Fruit fly (Drosophila melanogaster) whole organism, embryonic: ENCODE measurements around the gene CG10286.
A peak's percentile ranks its signal among the peaks of the same experiment; 100 is the strongest.

Experiments
- Atf6 ChIP-seq: fragments of 200-800 bp; sonication (Bioruptor generic); IDR thresholded peaks from 2 replicates; pipeline ENCODE4 v1.3.6; 2022; ENCODE audit warnings: missing biosample characterization, missing genetic modification characterization
- BtbVII ChIP-seq: fragments of 200-800 bp; sonication (Bioruptor generic); optimal IDR thresholded peaks from 3 replicates; lab custom pipeline; 2017; ENCODE audit warnings: missing biosample characterization, mild to moderate bottlenecking, missing genetic modification characterization
- CG10147 ChIP-seq: fragments of 200-800 bp; sonication (Bioruptor generic); optimal IDR thresholded peaks from 2 replicates; lab custom pipeline; 2019; ENCODE audit warnings: missing biosample characterization, mild to moderate bottlenecking, missing genetic modification characterization, moderate library complexity
- CG11093 ChIP-seq: fragments of 200-800 bp; sonication (Bioruptor generic); IDR thresholded peaks from 3 replicates; pipeline ENCODE4 v1.3.6; 2022; ENCODE audit warnings: missing biosample characterization, missing genetic modification characterization
- CG12299 ChIP-seq: fragments of 200-800 bp; sonication (Bioruptor generic); optimal IDR thresholded peaks from 2 replicates; lab custom pipeline; 2018; ENCODE audit warnings: missing biosample characterization, mild to moderate bottlenecking, missing genetic modification characterization
- CG12391 ChIP-seq: fragments of 200-800 bp; sonication (Bioruptor generic); optimal IDR thresholded peaks from 3 replicates; lab custom pipeline; 2018; ENCODE audit warnings: missing biosample characterization, mild to moderate bottlenecking, missing genetic modification characterization, moderate library complexity
- CG12659 ChIP-seq: fragments of 200-800 bp; sonication (Bioruptor generic); optimal IDR thresholded peaks from 3 replicates; lab custom pipeline; 2017; ENCODE audit warnings: mild to moderate bottlenecking, missing biosample characterization, missing genetic modification reagents, missing genetic modification characterization
- CG17568 ChIP-seq: fragments of 200-800 bp; sonication (Bioruptor generic); optimal IDR thresholded peaks from 2 replicates; lab custom pipeline; 2018; ENCODE audit warnings: missing biosample characterization, mild to moderate bottlenecking, missing genetic modification characterization, moderate library complexity
- CG17802 ChIP-seq: fragments of 200-800 bp; sonication (Bioruptor generic); optimal IDR thresholded peaks from 2 replicates; lab custom pipeline; 2018; ENCODE audit warnings: missing biosample characterization, mild to moderate bottlenecking, missing genetic modification characterization, moderate library complexity
- CG17829 ChIP-seq: fragments of 200-800 bp; optimal IDR thresholded peaks from 2 replicates; lab custom pipeline; 2019; ENCODE audit warnings: missing biosample characterization, mild to moderate bottlenecking, missing genetic modification characterization, moderate library complexity
- CG1832 ChIP-seq: fragments of 200-800 bp; sonication (Bioruptor generic); optimal IDR thresholded peaks from 2 replicates; lab custom pipeline; 2017; ENCODE audit warnings: missing biosample characterization, mild to moderate bottlenecking, missing genetic modification characterization, inconsistent platforms
- CG4282 ChIP-seq: fragments of 200-800 bp; sonication (Bioruptor generic); optimal IDR thresholded peaks from 2 replicates; lab custom pipeline; 2016; ENCODE audit warnings: missing biosample characterization, missing genetic modification characterization
- CG6765 ChIP-seq: fragments of 200-800 bp; sonication (Bioruptor generic); optimal IDR thresholded peaks from 3 replicates; lab custom pipeline; 2017; ENCODE audit warnings: missing biosample characterization, mild to moderate bottlenecking, missing genetic modification characterization
- CG7745 ChIP-seq: fragments of 200-800 bp; sonication (Bioruptor generic); optimal IDR thresholded peaks from 2 replicates; lab custom pipeline; 2018; ENCODE audit warnings: missing biosample characterization, mild to moderate bottlenecking, missing genetic modification characterization, moderate library complexity
- CG7928 ChIP-seq: fragments of 200-800 bp; sonication (Bioruptor generic); optimal IDR thresholded peaks from 2 replicates; lab custom pipeline; 2017; ENCODE audit warnings: missing biosample characterization, mild to moderate bottlenecking, missing genetic modification characterization
- CG8359 ChIP-seq: fragments of 200-800 bp; sonication (Bioruptor generic); optimal IDR thresholded peaks from 2 replicates; lab custom pipeline; 2017; ENCODE audit warnings: missing biosample characterization, mild to moderate bottlenecking, missing genetic modification characterization, borderline replicate concordance
- CG8765 ChIP-seq: fragments of 200-800 bp; sonication (Bioruptor generic); IDR thresholded peaks from 2 replicates; pipeline ENCODE4 v1.3.6; 2022; ENCODE audit warnings: missing biosample characterization, missing genetic modification characterization
- CG8944 ChIP-seq: fragments of 200-800 bp; sonication (Bioruptor generic); optimal IDR thresholded peaks from 3 replicates; lab custom pipeline; 2016; ENCODE audit warnings: missing biosample characterization, missing genetic modification characterization
- CG9609 ChIP-seq: fragments of 200-800 bp; sonication (Bioruptor generic); optimal IDR thresholded peaks from 3 replicates; lab custom pipeline; 2016; ENCODE audit warnings: missing biosample characterization, missing genetic modification characterization
- D19B ChIP-seq: fragments of 200-800 bp; sonication (Bioruptor generic); optimal IDR thresholded peaks from 2 replicates; lab custom pipeline; 2017; ENCODE audit warnings: missing biosample characterization, mild to moderate bottlenecking, missing genetic modification characterization
- Ets97D ChIP-seq: fragments of 200-800 bp; sonication (Bioruptor generic); optimal IDR thresholded peaks from 3 replicates; lab custom pipeline; 2016; ENCODE audit warnings: missing biosample characterization, missing genetic modification characterization
- HHEX ChIP-seq: fragments of 200-800 bp; sonication (Bioruptor generic); optimal IDR thresholded peaks from 3 replicates; lab custom pipeline; 2017; ENCODE audit warnings: missing biosample characterization, mild to moderate bottlenecking, missing genetic modification characterization, missing genetic modification reagents
- MESR4 ChIP-seq: fragments of 200-800 bp; sonication (Bioruptor generic); optimal IDR thresholded peaks from 2 replicates; lab custom pipeline; 2018; ENCODE audit warnings: missing biosample characterization, mild to moderate bottlenecking, missing genetic modification characterization, moderate library complexity
- Mes4 ChIP-seq: fragments of 200-800 bp; sonication (Bioruptor generic); optimal IDR thresholded peaks from 2 replicates; lab custom pipeline; 2016; ENCODE audit warnings: missing biosample characterization, missing genetic modification characterization
- Myb ChIP-seq: fragments of 200-800 bp; sonication (Bioruptor generic); optimal IDR thresholded peaks from 2 replicates; lab custom pipeline; 2016; ENCODE audit warnings: missing biosample characterization, missing genetic modification characterization
- Neu2 ChIP-seq: fragments of 200-800 bp; sonication (Bioruptor generic); optimal IDR thresholded peaks from 3 replicates; lab custom pipeline; 2016; ENCODE audit warnings: missing biosample characterization, missing genetic modification characterization, borderline replicate concordance
- Tbp ChIP-seq: fragments of >200 bp; optimal IDR thresholded peaks from 2 replicates; lab custom pipeline; 2018; ENCODE audit warnings: missing biosample characterization, missing genetic modification characterization
- Vsx1 ChIP-seq: fragments of 200-800 bp; sonication (Bioruptor generic); optimal IDR thresholded peaks from 2 replicates; lab custom pipeline; 2017; ENCODE audit warnings: missing biosample characterization, mild to moderate bottlenecking, missing genetic modification characterization, missing genetic modification reagents
- YL-1 ChIP-seq: fragments of 200-800 bp; sonication (Bioruptor generic); optimal IDR thresholded peaks from 3 replicates; lab custom pipeline; 2017; ENCODE audit warnings: missing biosample characterization, mild to moderate bottlenecking, missing genetic modification characterization
- ato ChIP-seq: fragments of 200-800 bp; sonication (Bioruptor generic); IDR thresholded peaks from 2 replicates; pipeline ENCODE4 v1.3.6; 2022; ENCODE audit warnings: missing biosample characterization, missing genetic modification characterization; ENCODE audit not compliant: partially characterized antibody
- az2 ChIP-seq: fragments of 200-800 bp; sonication (Bioruptor generic); optimal IDR thresholded peaks from 3 replicates; lab custom pipeline; 2016; ENCODE audit warnings: missing biosample characterization, missing genetic modification characterization
- bcd ChIP-seq: fragments of 200-800 bp; sonication (Bioruptor generic); optimal IDR thresholded peaks from 2 replicates; lab custom pipeline; 2017; ENCODE audit warnings: missing biosample characterization, mild to moderate bottlenecking, missing genetic modification characterization
- cg ChIP-seq: fragments of 200-800 bp; sonication (Bioruptor generic); optimal IDR thresholded peaks from 3 replicates; lab custom pipeline; 2019; ENCODE audit warnings: missing biosample characterization, mild to moderate bottlenecking, missing genetic modification characterization, moderate library complexity
- dmrt99B ChIP-seq: fragments of 200-800 bp; sonication (Bioruptor generic); optimal IDR thresholded peaks from 2 replicates; lab custom pipeline; 2018; ENCODE audit warnings: missing biosample characterization, mild to moderate bottlenecking, missing genetic modification characterization, moderate library complexity
- fd102C ChIP-seq: fragments of 200-800 bp; sonication (Bioruptor generic); optimal IDR thresholded peaks from 2 replicates; lab custom pipeline; 2018; ENCODE audit warnings: missing biosample characterization, mild to moderate bottlenecking, missing genetic modification characterization, moderate library complexity
- jigr1 ChIP-seq: fragments of 200-800 bp; sonication (Bioruptor generic); IDR thresholded peaks from 3 replicates; pipeline ENCODE4 v1.3.6; 2022; ENCODE audit warnings: missing biosample characterization, missing genetic modification characterization
- jing ChIP-seq: fragments of 200-800 bp; sonication (Bioruptor generic); optimal IDR thresholded peaks from 2 replicates; lab custom pipeline; 2018; ENCODE audit warnings: missing biosample characterization, mild to moderate bottlenecking, missing genetic modification characterization
- kni ChIP-seq: fragments of 200-800 bp; sonication (Bioruptor generic); optimal IDR thresholded peaks from 3 replicates; lab custom pipeline; 2017; ENCODE audit warnings: mild to moderate bottlenecking, missing biosample characterization, missing genetic modification reagents, missing genetic modification characterization
- mld ChIP-seq: fragments of 200-800 bp; sonication (Bioruptor generic); IDR thresholded peaks from 3 replicates; pipeline ENCODE4 v1.3.6; 2022; ENCODE audit warnings: missing biosample characterization, missing genetic modification characterization; ENCODE audit not compliant: partially characterized antibody
- nerfin-1 ChIP-seq: fragments of 200-800 bp; sonication (Bioruptor generic); optimal IDR thresholded peaks from 3 replicates; lab custom pipeline; 2019; ENCODE audit warnings: missing biosample characterization, mild to moderate bottlenecking, missing genetic modification characterization, moderate library complexity
- pros ChIP-seq: fragments of 200-800 bp; sonication (Bioruptor generic); optimal IDR thresholded peaks from 3 replicates; lab custom pipeline; 2019; ENCODE audit warnings: missing biosample characterization, mild to moderate bottlenecking, missing genetic modification characterization, moderate library complexity
- psq ChIP-seq: fragments of 200-800 bp; sonication (Bioruptor generic); optimal IDR thresholded peaks from 2 replicates; lab custom pipeline; 2017; ENCODE audit warnings: missing biosample characterization, missing genetic modification characterization
- repo ChIP-seq: fragments of 200-800 bp; sonication (Bioruptor generic); optimal IDR thresholded peaks from 2 replicates; lab custom pipeline; 2016; ENCODE audit warnings: missing biosample characterization, missing genetic modification characterization
- sc ChIP-seq, 3 experiments: fragments of >200 bp in 2 of 3; fragments of 200-800 bp in 1 of 3; sonication (Bioruptor generic) in 1 of 3; optimal IDR thresholded peaks; 2 replicates in 2 of 3; 3 replicates in 1 of 3; lab custom pipeline; 2017; ENCODE audit warnings: mild to moderate bottlenecking in 1 of 3, missing biosample characterization in 1 of 3, missing genetic modification characterization in 1 of 3, missing genetic modification reagents in 1 of 3
- sob ChIP-seq: fragments of 200-800 bp; sonication (Bioruptor generic); IDR thresholded peaks from 2 replicates; pipeline ENCODE4 v1.3.6; 2022; ENCODE audit warnings: missing biosample characterization, missing genetic modification characterization
- stwl ChIP-seq: fragments of 200-800 bp; sonication (Bioruptor generic); optimal IDR thresholded peaks from 3 replicates; lab custom pipeline; 2018; ENCODE audit warnings: missing biosample characterization, mild to moderate bottlenecking, missing genetic modification characterization, moderate library complexity
- toy ChIP-seq: fragments of 200-800 bp; sonication (Bioruptor generic); IDR thresholded peaks from 2 replicates; pipeline ENCODE4 v1.3.6; 2022; ENCODE audit warnings: missing biosample characterization, missing genetic modification characterization
- usp ChIP-seq: fragments of >200 bp; optimal IDR thresholded peaks from 2 replicates; lab custom pipeline; 2017; ENCODE audit warnings: missing biosample characterization, missing genetic modification characterization
- zf30C ChIP-seq: fragments of 200-800 bp; sonication (Bioruptor generic); optimal IDR thresholded peaks from 3 replicates; lab custom pipeline; 2018; ENCODE audit warnings: missing biosample characterization, mild to moderate bottlenecking, missing genetic modification characterization

CG10286 gene

dm6 chr3R:6416242-6416641 is 47.5 kb downstream of the CG10286 start (continued):
- peak; percentile 37 for TF ChIP-seq CG8944
- TF ChIP-seq CG8359 (GFP tag; lab: Kevin White, UChicago) = peak; percentile 10
- no peak for TF ChIP-seq MESR4 (GFP tag; lab: Kevin White, UChicago)
- peak; percentile 55 for TF ChIP-seq Myb (GFP tag; lab: Kevin White, UChicago)
- peak; percentile 55 for TF ChIP-seq az2 (GFP tag; lab: Kevin White, UChicago)
- no peak for TF ChIP-seq usp (GFP tag; lab: Kevin White, UChicago)
- peak; percentile 59 for TF ChIP-seq CG17829
- no peak for TF ChIP-seq mld (GFP tag; lab: Robert Waterston, UW)
- TF ChIP-seq Neu2 = no peak
- TF ChIP-seq CG8765 (GFP tag; lab: Robert Waterston, UW) = peak; percentile 70; the same call in 1 of the 2 replicates
- peak; percentile 38 for TF ChIP-seq CG7928 (GFP tag; lab: Kevin White, UChicago)
- peak; percentile 65 for TF ChIP-seq D19B (GFP tag; lab: Kevin White, UChicago)
- TF ChIP-seq Atf6 (GFP tag; lab: Robert Waterston, UW) = peak; percentile 83
- TF ChIP-seq jing (GFP tag; lab: Kevin White, UChicago) = peak; percentile 59
- peak; percentile 85 for TF ChIP-seq dmrt99B (tag; lab: Kevin White, UChicago)
- TF ChIP-seq CG12391 (tag; lab: Kevin White, UChicago) = peak; percentile 57
- TF ChIP-seq pros (GFP tag; lab: Kevin White, UChicago) = no peak
- TF ChIP-seq CG9609 (GFP tag; lab: Kevin White, UChicago) = peak; percentile 71
- TF ChIP-seq CG17568 = peak; percentile 38
- peak; percentile 25 for TF ChIP-seq CG17802 (tag; lab: Kevin White, UChicago)
- no peak for TF ChIP-seq zf30C (GFP tag; lab: Kevin White, UChicago)
- TF ChIP-seq ato = no peak
- TF ChIP-seq YL-1 (GFP tag; lab: Kevin White, UChicago) = no peak
- TF ChIP-seq Tbp (GFP tag; lab: Kevin White, UChicago) = no peak
- 0 out of 3 replicates have a peak, but pooled peaks have one; percentile 19 for TF ChIP-seq jigr1 (GFP tag; lab: Robert Waterston, UW)
- peak; percentile 81 for TF ChIP-seq HHEX (GFP tag; lab: Kevin White, UChicago)
- peak; percentile 46; the same call in 1 of the 3 replicates for TF ChIP-seq CG11093
- TF ChIP-seq CG6765 (GFP tag; lab: Kevin White, UChicago) = peak; percentile 75
- TF ChIP-seq Ets97D (GFP tag; lab: Kevin White, UChicago) = peak; percentile 22
- TF ChIP-seq toy (GFP tag; lab: Robert Waterston, UW) = 0 out of 2 replicates have a peak, but pooled peaks have one; percentile 30
- no peak for TF ChIP-seq CG1832 (GFP tag; lab: Kevin White, UChicago)
- peak; percentile 88 for TF ChIP-seq sob
- TF ChIP-seq CG12659 (GFP tag; lab: Kevin White, UChicago) = peak; percentile 71
- peak; percentile 71 for TF ChIP-seq CG10147
- no peak for TF ChIP-seq psq (GFP tag; lab: Kevin White, UChicago)
- TF ChIP-seq bcd (GFP tag; lab: Kevin White, UChicago) = peak; percentile 79
- peak; percentile 24 for TF ChIP-seq CG4282 (GFP tag; lab: Kevin White, UChicago)
- no peak for TF ChIP-seq stwl (tag; lab: Kevin White, UChicago)
- TF ChIP-seq Mes4 (GFP tag; lab: Kevin White, UChicago) = peak; percentile 30
- no peak for TF ChIP-seq fd102C (GFP tag; lab: Kevin White, UChicago)
- TF ChIP-seq cg (GFP tag; lab: Kevin White, UChicago) = no peak
- peak; percentile 33 for TF ChIP-seq repo (GFP tag; lab: Kevin White, UChicago)
- TF ChIP-seq nerfin-1 = peak; percentile 22
- no peak for TF ChIP-seq CG7745
- peak; percentile 28 for TF ChIP-seq CG12299 (tag; lab: Kevin White, UChicago)
- peak; percentile 74 for TF ChIP-seq BtbVII (GFP tag; lab: Kevin White, UChicago)
- no peak for TF ChIP-seq Vsx1 (GFP tag; lab: Kevin White, UChicago)
- TF ChIP-seq kni (GFP tag; lab: Kevin White, UChicago) = no peak
- no peak for TF ChIP-seq sc (optimal IDR thresholded peaks at IDR 0.05; lab: Kevin White, UChicago)
- no peak for TF ChIP-seq sc (GFP tag; optimal IDR thresholded peaks at IDR 0.05; lab: Kevin White, UChicago)
